Worm (Caenorhabditis elegans): ENCODE measurements around the gene T22D1.17.

Gene T22D1.17

DNA sequence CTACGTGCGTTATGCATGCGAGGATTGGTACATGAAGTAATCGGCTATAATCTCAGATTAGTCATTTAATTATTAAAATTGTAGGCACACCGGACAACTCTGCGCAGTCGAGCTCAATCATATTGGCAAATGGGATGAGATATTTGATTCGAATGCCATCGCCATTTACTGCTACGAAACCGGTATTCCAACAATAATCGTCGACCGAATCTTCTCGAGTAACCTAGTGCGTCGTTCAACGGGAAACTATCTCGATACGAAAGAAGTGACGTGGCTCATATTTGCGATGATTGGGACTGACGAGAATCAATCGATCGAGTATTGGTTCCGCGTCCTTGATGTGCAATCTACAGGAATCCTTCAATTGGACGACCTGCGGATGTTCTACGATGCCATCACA is 1.2 kb upstream of the T22D1.17 start:
- TF ChIP-seq Y55F3AM.14 (GFP tag; optimal IDR thresholded peaks at IDR 0.05) = no peak
- TF ChIP-seq gmeb-1 (tag; optimal IDR thresholded peaks at IDR 0.05) = no peak
- TF ChIP-seq ztf-11 (tag; optimal IDR thresholded peaks at IDR 0.05) = no peak
- TF ChIP-seq mbf-1 (tag; optimal IDR thresholded peaks at IDR 0.05) = no peak
- TF ChIP-seq sma-9 (GFP tag; optimal IDR thresholded peaks at IDR 0.05) = no peak
- no peak for TF ChIP-seq sma-9 (tag; optimal IDR thresholded peaks at IDR 0.05)
- no peak for TF ChIP-seq mab-5 (tag; optimal IDR thresholded peaks at IDR 0.05)
- TF ChIP-seq ztf-4 (tag; optimal IDR thresholded peaks at IDR 0.05) = no peak
- TF ChIP-seq lin-39 (tag; optimal IDR thresholded peaks at IDR 0.05) = no peak
- TF ChIP-seq nhr-77 (tag; optimal IDR thresholded peaks at IDR 0.05) = no peak
- TF ChIP-seq ceh-16 (tag; optimal IDR thresholded peaks at IDR 0.05) = no peak
- no peak for TF ChIP-seq ztf-1 (GFP tag; conservative IDR thresholded peaks at IDR 0.05)

DNA sequence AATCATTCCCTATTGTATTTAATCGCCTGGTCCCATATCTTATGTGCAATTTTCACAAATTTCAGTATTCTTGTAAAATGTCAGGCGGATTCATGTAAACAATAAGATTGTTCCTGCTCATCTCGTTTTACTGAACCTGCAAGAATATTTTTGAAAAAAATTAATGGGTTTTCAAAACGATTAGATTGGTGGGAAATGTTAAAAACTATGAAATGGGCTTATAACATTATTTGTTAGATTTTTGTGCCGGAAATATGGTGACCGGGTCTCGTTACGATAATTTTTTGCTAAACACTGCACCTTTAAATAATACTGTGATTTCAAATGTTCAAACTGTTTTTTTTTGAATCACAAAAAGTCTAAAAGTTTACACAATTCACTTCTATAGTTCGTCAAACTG is 369 bp upstream of the T22D1.17 start:
- TF ChIP-seq mbf-1 (tag; optimal IDR thresholded peaks at IDR 0.05) (no peak), nhr-25 (tag; optimal IDR thresholded peaks at IDR 0.05) (no peak), ztf-4 (tag; optimal IDR thresholded peaks at IDR 0.05) (no peak), sma-9 (GFP tag; optimal IDR thresholded peaks at IDR 0.05) (no peak), sma-9 (tag; optimal IDR thresholded peaks at IDR 0.05) (no peak), unc-39 (tag; optimal IDR thresholded peaks at IDR 0.05) (no peak), sma-3 (GFP tag; optimal IDR thresholded peaks at IDR 0.05) (no peak)

DNA sequence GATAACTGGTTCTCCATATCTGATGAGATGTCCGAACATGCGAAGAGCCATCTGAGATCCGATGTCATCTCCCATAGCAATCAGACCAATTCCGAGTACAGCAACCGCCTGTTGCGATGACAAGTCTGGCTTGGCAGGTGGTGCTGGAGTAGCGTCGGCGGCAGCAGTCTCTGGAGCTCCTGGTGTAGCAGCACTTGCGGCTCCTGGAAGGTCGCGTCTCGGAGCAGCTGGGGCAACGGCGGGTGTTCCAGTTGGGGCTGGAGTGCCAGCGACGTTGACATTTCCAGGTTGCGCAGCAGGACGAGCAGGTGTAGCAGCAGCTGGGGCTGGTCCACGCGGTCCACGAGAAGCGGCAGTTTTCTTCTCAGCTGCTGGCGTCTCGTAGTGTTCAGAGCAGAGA is 1.7 kb downstream of the T22D1.17 start:
- TF ChIP-seq ZK546.5 (tag; optimal IDR thresholded peaks at IDR 0.05) = no peak
- no peak for TF ChIP-seq nhr-77 (tag; optimal IDR thresholded peaks at IDR 0.05)
- TF ChIP-seq dmd-4 (tag; optimal IDR thresholded peaks at IDR 0.05) = no peak
- no peak for TF ChIP-seq ceh-16 (tag; optimal IDR thresholded peaks at IDR 0.05)
- no peak for TF ChIP-seq zag-1 (tag; optimal IDR thresholded peaks at IDR 0.05)
- no peak for TF ChIP-seq elt-3 (tag; optimal IDR thresholded peaks at IDR 0.05)
- no peak for TF ChIP-seq ama-1 (optimal IDR thresholded peaks at IDR 0.05)
- no peak for TF ChIP-seq nhr-237 (tag; optimal IDR thresholded peaks at IDR 0.05)
- no peak for TF ChIP-seq nhr-21 (tag; optimal IDR thresholded peaks at IDR 0.05)
- TF ChIP-seq aly-2 (tag; optimal IDR thresholded peaks at IDR 0.05) = no peak

DNA sequence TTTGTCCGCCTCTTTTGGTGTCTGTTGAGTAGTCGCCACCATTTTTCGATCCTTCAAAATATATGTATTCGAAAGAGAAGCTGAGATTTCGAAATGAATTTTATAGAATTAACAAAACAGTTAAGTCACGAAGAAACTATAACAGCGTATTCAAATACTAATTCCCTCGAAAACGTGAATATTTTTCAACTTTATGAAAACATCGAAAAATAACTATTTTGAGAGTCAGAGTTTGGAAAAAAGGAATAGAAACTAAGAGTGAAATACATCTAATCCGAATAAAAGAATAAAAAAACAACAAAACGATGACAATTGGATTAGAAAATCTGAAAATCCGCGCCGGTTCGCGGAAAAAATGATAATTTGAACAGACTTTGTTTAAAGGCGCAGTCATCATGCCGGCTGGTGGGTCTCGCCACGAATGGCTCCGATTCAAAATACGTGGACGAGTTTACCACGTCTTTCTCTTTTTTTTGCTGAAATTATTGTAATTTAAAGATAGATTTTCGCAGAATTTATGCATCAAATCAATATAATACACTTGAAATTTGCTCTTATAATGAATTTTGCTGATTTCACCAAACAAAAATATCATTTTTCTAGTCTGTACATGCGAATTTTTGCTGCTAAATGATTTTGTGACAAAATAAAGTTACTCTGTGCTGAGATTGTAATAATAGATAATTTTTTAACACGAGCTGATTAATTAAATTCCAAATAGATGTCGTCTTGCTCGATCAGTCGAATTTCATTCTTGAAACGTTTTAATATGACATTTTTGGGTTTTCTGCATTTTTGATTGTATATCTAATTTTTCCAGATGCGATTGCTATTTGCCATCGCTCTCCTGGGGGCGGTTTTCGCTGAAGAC is 4.3 kb downstream of the T22D1.17 start, which contains the start of the genes rpn-1 and ribo-1:
Gene rpn-1 (minus strand): TSS at position 51 of the 871 bp plus-strand sequence.
Gene ribo-1 (plus strand): TSS at position 821 of the 871 bp plus-strand sequence.
- TF ChIP-seq nhr-129 (tag; optimal IDR thresholded peaks at IDR 0.05) = peak; percentile 50
- no peak for TF ChIP-seq sma-9 (GFP tag; optimal IDR thresholded peaks at IDR 0.05)
- no peak for TF ChIP-seq sma-9 (tag; optimal IDR thresholded peaks at IDR 0.05)
- TF ChIP-seq mdl-1 (tag; optimal IDR thresholded peaks at IDR 0.05) = no peak
- peak; percentile 99 for TF ChIP-seq skn-1 (tag; optimal IDR thresholded peaks at IDR 0.05)
- TF ChIP-seq C34F6.9 (tag; optimal IDR thresholded peaks at IDR 0.05) = peak; percentile 74
- TF ChIP-seq ama-1 (optimal IDR thresholded peaks at IDR 0.05) = no peak
- TF ChIP-seq Y55F3AM.14 (GFP tag; optimal IDR thresholded peaks at IDR 0.05) = no peak
- no peak for TF ChIP-seq lin-39 (tag; optimal IDR thresholded peaks at IDR 0.05)
- TF ChIP-seq lin-11 (tag; optimal IDR thresholded peaks at IDR 0.05) = no peak
- no peak for TF ChIP-seq elt-1 (tag; optimal IDR thresholded peaks at IDR 0.05)
- no peak for TF ChIP-seq ztf-11 (tag; optimal IDR thresholded peaks at IDR 0.05)
- peak in 1 of 2 experiments; percentile 64 for TF ChIP-seq lsy-2 (tag; optimal IDR thresholded peaks at IDR 0.05)
- TF ChIP-seq crh-2 (tag; optimal IDR thresholded peaks at IDR 0.05) = peak; percentile 84
- no peak for TF ChIP-seq egl-27 (tag; optimal IDR thresholded peaks at IDR 0.05)
- peak; percentile 5 for TF ChIP-seq snpc-4 (tag; optimal IDR thresholded peaks at IDR 0.05)
- TF ChIP-seq nhr-11 (tag; optimal IDR thresholded peaks at IDR 0.05) = no peak
- peak; percentile 12 for TF ChIP-seq nhr-25 (tag; optimal IDR thresholded peaks at IDR 0.05)
- peak; percentile 68 for TF ChIP-seq unc-55 (GFP tag; optimal IDR thresholded peaks at IDR 0.05)
- no peak for TF ChIP-seq elt-3 (tag; optimal IDR thresholded peaks at IDR 0.05)

All from whole organism, L2 larva.